Fruit fly (Drosophila melanogaster): ENCODE measurements around the gene Rev1.

Gene Rev1

dm6 chr3L:639460-640103 lies 14.6 kb upstream of the Rev1 start (continued):
- no peak for TF ChIP-seq Meics (GFP tag; optimal IDR thresholded peaks at IDR 0.05)
- no peak for TF ChIP-seq Hr3 (GFP tag; optimal IDR thresholded peaks at IDR 0.05)
- TF ChIP-seq CG18599 (GFP tag; optimal IDR thresholded peaks at IDR 0.05): no peak
- no peak for TF ChIP-seq CG11085 (GFP tag; IDR thresholded peaks at IDR 0.05)
- TF ChIP-seq toy (GFP tag; IDR thresholded peaks at IDR 0.05): no peak
- no peak for TF ChIP-seq CG11456 (GFP tag; IDR thresholded peaks at IDR 0.05)
- no peak for TF ChIP-seq Ravus (GFP tag; IDR thresholded peaks at IDR 0.05)
- TF ChIP-seq pros (GFP tag; optimal IDR thresholded peaks at IDR 0.05): peak; percentile 42
- TF ChIP-seq Ets65A (GFP tag): peak; percentile 19
- TF ChIP-seq HmgZ (tag; optimal IDR thresholded peaks at IDR 0.05): peak; percentile 3
- TF ChIP-seq nerfin-1 (tag; optimal IDR thresholded peaks at IDR 0.05): peak; percentile 9
- peak; percentile 28; the same call in 1 of the 2 replicates for TF ChIP-seq CG32532 (GFP tag; IDR thresholded peaks at IDR 0.05)
- no peak for TF ChIP-seq CG7357 (GFP tag; IDR thresholded peaks at IDR 0.05)
- no peak for TF ChIP-seq HLH54F (GFP tag; optimal IDR thresholded peaks at IDR 0.05)
- no peak for TF ChIP-seq Sox100B (GFP tag; optimal IDR thresholded peaks at IDR 0.05)
- peak; percentile 8 for TF ChIP-seq Mad (GFP tag; optimal IDR thresholded peaks at IDR 0.05)
- no peak for TF ChIP-seq CG6654 (GFP tag; optimal IDR thresholded peaks at IDR 0.05)
- TF ChIP-seq lilli (GFP tag; optimal IDR thresholded peaks at IDR 0.05): peak; percentile 49
- TF ChIP-seq zen2 (GFP tag; IDR thresholded peaks at IDR 0.05; ENCODE audit: partially characterized antibody): no peak
- no peak for TF ChIP-seq ase (GFP tag; IDR thresholded peaks at IDR 0.05)
- TF ChIP-seq slou (GFP tag; optimal IDR thresholded peaks at IDR 0.05): no peak
- no peak for TF ChIP-seq pfk (GFP tag; optimal IDR thresholded peaks at IDR 0.05)
- TF ChIP-seq inv (GFP tag; IDR thresholded peaks at IDR 0.05; ENCODE audit: partially characterized antibody): no peak
- peak; percentile 27 for TF ChIP-seq zf30C (GFP tag; optimal IDR thresholded peaks at IDR 0.05)
- no peak for TF ChIP-seq gsb-n (tag; optimal IDR thresholded peaks at IDR 0.05)
- no peak for TF ChIP-seq Fer1 (GFP tag; optimal IDR thresholded peaks at IDR 0.05)
- TF ChIP-seq E2f1 (GFP tag; IDR thresholded peaks at IDR 0.05): no peak
- TF ChIP-seq pb (GFP tag; optimal IDR thresholded peaks at IDR 0.05): no peak
- TF ChIP-seq Atf3 (GFP tag; optimal IDR thresholded peaks at IDR 0.05): no peak
- TF ChIP-seq Hr51 (GFP tag; optimal IDR thresholded peaks at IDR 0.05): no peak
- no peak for TF ChIP-seq CG17328 (GFP tag; IDR thresholded peaks at IDR 0.05)
- no peak for TF ChIP-seq CG31441 (GFP tag; IDR thresholded peaks at IDR 0.05)
- TF ChIP-seq Lim3 (GFP tag; IDR thresholded peaks at IDR 0.05): no peak
- TF ChIP-seq CG1647 (GFP tag; optimal IDR thresholded peaks at IDR 0.05): no peak
- TF ChIP-seq ham (GFP tag; IDR thresholded peaks at IDR 0.05): no peak
- TF ChIP-seq MBD-R2 (GFP tag; IDR thresholded peaks at IDR 0.05): no peak
- TF ChIP-seq CG3281 (GFP tag; optimal IDR thresholded peaks at IDR 0.05): no peak
- no peak for TF ChIP-seq CG32772 (GFP tag; IDR thresholded peaks at IDR 0.05)
- peak; percentile 67 for TF ChIP-seq cg (GFP tag; optimal IDR thresholded peaks at IDR 0.05)
- no peak for TF ChIP-seq CG2120 (GFP tag; optimal IDR thresholded peaks at IDR 0.05)
- no peak for TF ChIP-seq esg (GFP tag; conservative IDR thresholded peaks at IDR 0.05)
- TF ChIP-seq h (optimal IDR thresholded peaks at IDR 0.05): no peak
- no peak for TF ChIP-seq CG2116 (GFP tag; optimal IDR thresholded peaks at IDR 0.05)
- no peak for TF ChIP-seq CG1792 (GFP tag; optimal IDR thresholded peaks at IDR 0.05)
- peak; percentile 44; the same call in 1 of the 2 replicates for TF ChIP-seq CG5953 (GFP tag; IDR thresholded peaks at IDR 0.05)
- peak; percentile 69 for TF ChIP-seq Jarid2 (GFP tag; optimal IDR thresholded peaks at IDR 0.05)
- no peak for TF ChIP-seq CG9932 (GFP tag; IDR thresholded peaks at IDR 0.05)
- TF ChIP-seq Atf6 (GFP tag; IDR thresholded peaks at IDR 0.05): no peak
- TF ChIP-seq BtbVII (GFP tag; optimal IDR thresholded peaks at IDR 0.05): peak; percentile 51
- no peak for TF ChIP-seq CG1233 (GFP tag; optimal IDR thresholded peaks at IDR 0.05)
- TF ChIP-seq crp (GFP tag; optimal IDR thresholded peaks at IDR 0.05): no peak
- no peak for TF ChIP-seq CG14050 (GFP tag; IDR thresholded peaks at IDR 0.05)
